Fruit fly (Drosophila melanogaster) whole organism, wandering third instar larva: ENCODE measurements around the gene CG31251.

Experiments used
- Abd-B ChIP-seq: fragments of >200 bp; optimal IDR thresholded peaks from 2 replicates; lab custom pipeline; 2017; ENCODE audit warnings: missing biosample characterization, missing genetic modification characterization
- CG32264 ChIP-seq: fragments of 200-800 bp; sonication (Bioruptor generic); optimal IDR thresholded peaks from 2 replicates; lab custom pipeline; 2016; ENCODE audit warnings: missing biosample characterization, missing genetic modification characterization
- CG9705 ChIP-seq: fragments of 200-800 bp; sonication (Bioruptor generic); optimal IDR thresholded peaks from 2 replicates; lab custom pipeline; 2018; ENCODE audit warnings: missing biosample characterization, mild to moderate bottlenecking, missing genetic modification characterization
- CrebA ChIP-seq: fragments of 200-800 bp; sonication (Bioruptor generic); optimal IDR thresholded peaks from 2 replicates; lab custom pipeline; 2016; ENCODE audit warnings: missing biosample characterization, mild to moderate bottlenecking, missing genetic modification characterization, borderline replicate concordance
- Dfd ChIP-seq: fragments of >200 bp; optimal IDR thresholded peaks from 2 replicates; lab custom pipeline; 2017; ENCODE audit warnings: missing biosample characterization, missing genetic modification characterization
- Dif ChIP-seq: fragments of 200-275, 200-300 bp; sonication (Bioruptor generic); optimal IDR thresholded peaks from 2 replicates; lab custom pipeline; 2018; ENCODE audit warnings: missing biosample characterization, missing genetic modification characterization; ENCODE audit not compliant: partially characterized antibody
- GATAd ChIP-seq: sonication (Bioruptor generic); optimal IDR thresholded peaks from 2 replicates; lab custom pipeline; 2016; ENCODE audit warnings: missing biosample characterization, missing genetic modification characterization
- HLH106 ChIP-seq: fragments of 200-800 bp; optimal IDR thresholded peaks from 3 replicates; lab custom pipeline; 2019; ENCODE audit warnings: missing biosample characterization, mild to moderate bottlenecking, missing genetic modification characterization, moderate library complexity
- Hnf4 ChIP-seq: fragments of 200-800 bp; sonication (Bioruptor generic); optimal IDR thresholded peaks from 2 replicates; lab custom pipeline; 2016; ENCODE audit warnings: missing biosample characterization, mild to moderate bottlenecking, missing genetic modification characterization
- Hr78 ChIP-seq: fragments of >200 bp; optimal IDR thresholded peaks from 2 replicates; lab custom pipeline; 2017; ENCODE audit warnings: missing biosample characterization, missing genetic modification characterization
- Hr83 ChIP-seq: fragments of 200-300 bp; sonication (Bioruptor generic); optimal IDR thresholded peaks from 2 replicates; lab custom pipeline; 2016; ENCODE audit warnings: missing biosample characterization, mild to moderate bottlenecking, missing genetic modification characterization, moderate library complexity; ENCODE audit not compliant: poor library complexity, severe bottlenecking
- Jra ChIP-seq: sonication (Bioruptor generic); optimal IDR thresholded peaks from 2 replicates; lab custom pipeline; 2016; ENCODE audit warnings: missing biosample characterization, missing genetic modification characterization
- Mio ChIP-seq: sonication (Bioruptor generic); optimal IDR thresholded peaks from 2 replicates; lab custom pipeline; 2016; ENCODE audit warnings: missing biosample characterization, missing genetic modification characterization
- Myc ChIP-seq: fragments of >200 bp; optimal IDR thresholded peaks from 2 replicates; lab custom pipeline; 2017
- N ChIP-seq: fragments of >200 bp; optimal IDR thresholded peaks from 2 replicates; lab custom pipeline; 2018; ENCODE audit warnings: missing biosample characterization, missing external identifiers, missing genetic modification characterization
- OdsH ChIP-seq: fragments of 200-800 bp; sonication (Bioruptor generic); optimal IDR thresholded peaks from 2 replicates; lab custom pipeline; 2016; ENCODE audit warnings: missing biosample characterization, mild to moderate bottlenecking, missing genetic modification characterization
- Rel ChIP-seq, 2 experiments: fragments of 200-800 bp; sonication (Bioruptor generic) in 1 of 2; optimal IDR thresholded peaks; 2 replicates in 1 of 2; 3 replicates in 1 of 2; lab custom pipeline; 2016 to 2019; ENCODE audit warnings: mild to moderate bottlenecking in 2 of 2, missing biosample characterization in 2 of 2, missing genetic modification characterization in 2 of 2, moderate library complexity in 1 of 2
- Sp1 ChIP-seq: fragments of 200-800 bp; sonication (Bioruptor generic); optimal IDR thresholded peaks from 3 replicates; lab custom pipeline; 2019; ENCODE audit warnings: missing biosample characterization, mild to moderate bottlenecking, missing genetic modification characterization, moderate library complexity
- br ChIP-seq: fragments of 200-800 bp; sonication (Bioruptor generic); optimal IDR thresholded peaks from 2 replicates; lab custom pipeline; 2016; ENCODE audit warnings: missing biosample characterization, missing genetic modification characterization
- brk ChIP-seq: fragments of 200-800 bp; sonication (Bioruptor generic); optimal IDR thresholded peaks from 2 replicates; lab custom pipeline; 2016; ENCODE audit warnings: missing biosample characterization, mild to moderate bottlenecking, missing genetic modification characterization
- dl ChIP-seq, 2 experiments: fragments of 175-275, 200-275 bp in 1 of 2; fragments of 200-275 bp in 1 of 2; sonication (Bioruptor generic); optimal IDR thresholded peaks; lab custom pipeline; 2018; ENCODE audit warnings: mild to moderate bottlenecking in 2 of 2, missing biosample characterization in 2 of 2, missing genetic modification characterization in 2 of 2, moderate library complexity in 2 of 2; ENCODE audit not compliant: partially characterized antibody in 2 of 2, insufficient read depth in 1 of 2
- dmrt93B ChIP-seq: fragments of 200-800 bp; sonication (Bioruptor generic); optimal IDR thresholded peaks from 2 replicates; lab custom pipeline; 2018; ENCODE audit warnings: missing biosample characterization, mild to moderate bottlenecking, missing genetic modification characterization
- dsf ChIP-seq: sonication (Bioruptor generic); optimal IDR thresholded peaks from 2 replicates; lab custom pipeline; 2016; ENCODE audit warnings: missing biosample characterization, missing genetic modification characterization, borderline replicate concordance
- ey ChIP-seq: fragments of 200-800 bp; sonication (Bioruptor generic); optimal IDR thresholded peaks from 2 replicates; lab custom pipeline; 2016; ENCODE audit warnings: missing biosample characterization, missing genetic modification characterization
- foxo ChIP-seq, 2 experiments: fragments of 200-800 bp; sonication (Bioruptor generic); optimal IDR thresholded peaks; 2 replicates in 1 of 2; 3 replicates in 1 of 2; lab custom pipeline; 2016 to 2017; ENCODE audit warnings: missing biosample characterization in 2 of 2, missing genetic modification characterization in 2 of 2
- fru ChIP-seq: fragments of 200-800 bp; sonication (Bioruptor generic); optimal IDR thresholded peaks from 3 replicates; lab custom pipeline; 2016; ENCODE audit warnings: missing biosample characterization, mild to moderate bottlenecking, missing genetic modification characterization
- h ChIP-seq: fragments of 200-800 bp; sonication (Bioruptor generic); optimal IDR thresholded peaks from 3 replicates; lab custom pipeline; 2016; ENCODE audit warnings: missing biosample characterization, mild to moderate bottlenecking, missing genetic modification characterization
- jim ChIP-seq: fragments of 175-275, 200-325 bp; sonication (Bioruptor generic); optimal IDR thresholded peaks from 2 replicates; lab custom pipeline; 2016; ENCODE audit warnings: missing biosample characterization, mild to moderate bottlenecking, missing genetic modification characterization
- lola ChIP-seq: fragments of >200 bp; optimal IDR thresholded peaks from 2 replicates; lab custom pipeline; 2017; ENCODE audit warnings: missing biosample characterization, missing genetic modification characterization
- pan ChIP-seq: fragments of >200 bp; optimal IDR thresholded peaks from 2 replicates; lab custom pipeline; 2017
- psq ChIP-seq: fragments of 200-800 bp; sonication (Bioruptor generic); optimal IDR thresholded peaks from 3 replicates; lab custom pipeline; 2017; ENCODE audit warnings: missing biosample characterization, mild to moderate bottlenecking, missing genetic modification characterization, moderate library complexity
- rgr ChIP-seq: fragments of 200-800 bp; sonication (Bioruptor generic); optimal IDR thresholded peaks from 3 replicates; lab custom pipeline; 2016; ENCODE audit warnings: missing biosample characterization, mild to moderate bottlenecking, missing genetic modification characterization
- sage ChIP-seq: fragments of 200-800 bp; sonication (Bioruptor generic); optimal IDR thresholded peaks from 2 replicates; lab custom pipeline; 2016; ENCODE audit warnings: missing biosample characterization, mild to moderate bottlenecking, missing genetic modification characterization
- sv ChIP-seq: fragments of 200-800 bp; sonication (Bioruptor generic); optimal IDR thresholded peaks from 3 replicates; lab custom pipeline; 2016; ENCODE audit warnings: missing biosample characterization, missing genetic modification characterization
- tai ChIP-seq: sonication (Bioruptor generic); optimal IDR thresholded peaks from 2 replicates; lab custom pipeline; 2016; ENCODE audit warnings: missing biosample characterization, missing genetic modification characterization
- usp ChIP-seq: fragments of >200 bp; optimal IDR thresholded peaks from 2 replicates; lab custom pipeline; 2017; ENCODE audit warnings: missing biosample characterization, missing genetic modification characterization
- woc ChIP-seq: sonication (Bioruptor generic); optimal IDR thresholded peaks from 2 replicates; lab custom pipeline; 2016; ENCODE audit warnings: missing biosample characterization, mild to moderate bottlenecking, missing genetic modification characterization

CG31251 gene

DNA sequence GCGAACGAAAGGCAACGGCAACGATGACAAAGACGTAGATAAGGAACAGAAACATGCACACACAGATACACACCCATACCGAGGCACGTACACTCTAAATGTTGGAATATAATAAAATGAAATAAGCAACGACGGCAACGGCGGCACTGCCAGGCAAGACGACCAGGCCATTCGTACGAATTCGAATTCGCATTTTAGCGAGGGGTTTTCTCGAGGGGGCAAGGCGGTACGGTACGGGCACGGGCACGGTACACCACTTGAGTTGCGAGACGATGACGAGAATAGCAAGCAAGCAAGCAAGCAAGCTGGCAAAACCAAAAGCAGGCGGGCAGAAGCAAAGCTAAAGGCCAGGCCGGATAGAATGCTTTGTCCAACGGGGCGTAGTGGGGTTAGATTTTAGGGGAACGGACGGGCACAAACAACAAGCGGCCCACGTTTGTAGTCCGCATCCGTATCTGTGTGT lies 16.4 kb upstream of the CG31251 start:
- TF ChIP-seq fru (peak; percentile 30), HLH106 (tag; lab: Kevin White, UChicago) (peak; percentile 24), rgr (GFP tag; lab: Kevin White, UChicago) (peak; percentile 53), dsf (GFP tag; lab: Kevin White, UChicago) (no peak), Jra (GFP tag; lab: Kevin White, UChicago) (peak; percentile 63), CG9705 (GFP tag; lab: Kevin White, UChicago) (no peak), CG32264 (GFP tag; lab: Kevin White, UChicago) (peak; percentile 34), OdsH (GFP tag; lab: Kevin White, UChicago) (no peak), Hr78 (no peak), h (peak; percentile 59), psq (GFP tag; lab: Kevin White, UChicago) (peak; percentile 79), N (GFP tag; lab: Kevin White, UChicago) (peak; percentile 15), Dif (GFP tag; lab: Kevin White, UChicago) (peak; percentile 80), Sp1 (GFP tag; lab: Kevin White, UChicago) (peak; percentile 21), usp (GFP tag; lab: Kevin White, UChicago) (no peak), dl (GFP tag; optimal IDR thresholded peaks at IDR 0.05; lab: Kevin White, UChicago; ENCODE audit: insufficient read depth in 1 of 2, partially characterized antibody in 2 of 2) (peak in 1 of 2 experiments; percentile 15), Hnf4 (GFP tag; lab: Kevin White, UChicago) (peak; percentile 63), foxo (GFP tag; optimal IDR thresholded peaks at IDR 0.05; lab: Kevin White, UChicago) (peak in 1 of 2 experiments; percentile 8), Hr83 (peak; percentile 93), ey (no peak), Myc (lab: Kevin White, UChicago) (no peak), Mio (GFP tag; lab: Kevin White, UChicago) (no peak), br (peak; percentile 28), Rel (GFP tag; optimal IDR thresholded peaks at IDR 0.05; lab: Kevin White, UChicago) (peak; percentile 72), Rel (tag; optimal IDR thresholded peaks at IDR 0.05; lab: Kevin White, UChicago) (peak; percentile 86), woc (GFP tag; lab: Kevin White, UChicago) (no peak), CrebA (GFP tag; lab: Kevin White, UChicago) (peak; percentile 91), lola (GFP tag; lab: Kevin White, UChicago) (no peak), jim (GFP tag; lab: Kevin White, UChicago) (no peak)

- TF ChIP-seq HLH106 (tag; lab: Kevin White, UChicago): peak; percentile 99
- TF ChIP-seq Sp1 (GFP tag; lab: Kevin White, UChicago): peak; percentile 99
- peak; percentile 82 for TF ChIP-seq woc (GFP tag; lab: Kevin White, UChicago)
- TF ChIP-seq h: peak; percentile 91
- TF ChIP-seq GATAd (GFP tag; lab: Kevin White, UChicago): no peak
- TF ChIP-seq dmrt93B (GFP tag; lab: Kevin White, UChicago): peak; percentile 97
- TF ChIP-seq brk (GFP tag; lab: Kevin White, UChicago): peak; percentile 97
- TF ChIP-seq pan (lab: Kevin White, UChicago): no peak
- TF ChIP-seq Abd-B (GFP tag; lab: Kevin White, UChicago): no peak
- TF ChIP-seq Myc (lab: Kevin White, UChicago): no peak
- peak; percentile 98 for TF ChIP-seq psq (GFP tag; lab: Kevin White, UChicago)
- peak; percentile 47 for TF ChIP-seq Dif (GFP tag; lab: Kevin White, UChicago)
- peak; percentile 93 for TF ChIP-seq ey
- peak; percentile 75 for TF ChIP-seq Jra (GFP tag; lab: Kevin White, UChicago)
- TF ChIP-seq Dfd (GFP tag; lab: Kevin White, UChicago): peak; percentile 66
- TF ChIP-seq fru: peak; percentile 96
- TF ChIP-seq OdsH (GFP tag; lab: Kevin White, UChicago): peak; percentile 99
- no peak for TF ChIP-seq usp (GFP tag; lab: Kevin White, UChicago)
- TF ChIP-seq rgr (GFP tag; lab: Kevin White, UChicago): peak; percentile 98
- no peak for TF ChIP-seq Hnf4 (GFP tag; lab: Kevin White, UChicago)
- no peak for TF ChIP-seq N (GFP tag; lab: Kevin White, UChicago)
- peak in 1 of 2 experiments; percentile 99 for TF ChIP-seq foxo (GFP tag; optimal IDR thresholded peaks at IDR 0.05; lab: Kevin White, UChicago)
- peak; percentile 91 for TF ChIP-seq sage (GFP tag; lab: Kevin White, UChicago)
- TF ChIP-seq CG9705 (GFP tag; lab: Kevin White, UChicago): peak; percentile 97
- peak; percentile 79 for TF ChIP-seq Rel (GFP tag; optimal IDR thresholded peaks at IDR 0.05; lab: Kevin White, UChicago)
- peak; percentile 98 for TF ChIP-seq Rel (tag; optimal IDR thresholded peaks at IDR 0.05; lab: Kevin White, UChicago)
- no peak for TF ChIP-seq tai
- peak; percentile 88 for TF ChIP-seq br
- TF ChIP-seq lola (GFP tag; lab: Kevin White, UChicago): no peak
- TF ChIP-seq Hr83: peak; percentile 40
- TF ChIP-seq sv (GFP tag; lab: Kevin White, UChicago): peak; percentile 89
- TF ChIP-seq CG32264 (GFP tag; lab: Kevin White, UChicago): peak; percentile 67
- peak; percentile 14 to 67 for TF ChIP-seq dl (GFP tag; optimal IDR thresholded peaks at IDR 0.05; lab: Kevin White, UChicago; ENCODE audit: insufficient read depth in 1 of 2, partially characterized antibody in 2 of 2)
- no peak for TF ChIP-seq Hr78
Measured at dm6 chr3R:17700488-17701130, 15.9 kb upstream of the CG31251 start.
